Worm (Caenorhabditis elegans): ENCODE data around the gene arrd-5.

DNA sequence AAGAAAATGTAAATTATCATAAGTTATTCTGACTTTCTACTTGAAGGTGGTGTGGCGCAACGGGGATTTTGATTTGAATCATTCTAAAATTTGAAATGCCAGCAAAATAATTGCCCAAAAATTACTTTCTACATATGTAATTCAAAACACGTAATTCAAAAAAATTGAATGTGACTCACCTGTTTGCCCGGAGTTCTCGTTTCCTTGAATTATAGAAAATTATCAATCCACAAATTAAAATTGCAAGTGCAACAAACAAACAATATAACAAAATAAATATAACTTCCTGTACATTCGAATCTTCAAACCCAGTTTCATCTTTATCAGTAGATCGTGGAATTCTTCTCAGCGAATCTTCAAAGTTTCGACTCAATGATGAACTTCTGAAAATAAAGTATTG, 33.2 kb downstream of the arrd-5 start:
- TF ChIP-seq lin-13 (GFP tag; optimal IDR thresholded peaks at IDR 0.05) = no peak
- TF ChIP-seq dmd-4 (tag; optimal IDR thresholded peaks at IDR 0.05) = no peak
- no peak for TF ChIP-seq nhr-11 (tag; optimal IDR thresholded peaks at IDR 0.05)
- TF ChIP-seq nhr-25 (tag; optimal IDR thresholded peaks at IDR 0.05) = no peak
- no peak for TF ChIP-seq skn-1 (tag; optimal IDR thresholded peaks at IDR 0.05)
- no peak for TF ChIP-seq R02D3.7 (tag; optimal IDR thresholded peaks at IDR 0.05)
- TF ChIP-seq ztf-1 (GFP tag; conservative IDR thresholded peaks at IDR 0.05) = no peak
- no peak for TF ChIP-seq ama-1 (optimal IDR thresholded peaks at IDR 0.05)
- no peak for TF ChIP-seq fos-1 (tag; optimal IDR thresholded peaks at IDR 0.05)
- no peak for TF ChIP-seq mdl-1 (tag; optimal IDR thresholded peaks at IDR 0.05)
- TF ChIP-seq nhr-23 (tag; optimal IDR thresholded peaks at IDR 0.05) = no peak
- no peak for TF ChIP-seq elt-3 (tag; optimal IDR thresholded peaks at IDR 0.05)
- no peak for TF ChIP-seq egl-27 (tag; optimal IDR thresholded peaks at IDR 0.05)
